Worm (Caenorhabditis elegans) whole organism, L4/young adult: ENCODE results near the gene F41H10.4.

Source experiments
- W03F9.2 ChIP-seq: fragments of 150-350 bp; optimal IDR thresholded peaks from 2 replicates; lab custom pipeline; 2014; ENCODE audit warnings: missing biosample characterization, missing genetic modification characterization
- dao-5 ChIP-seq: sonication (generic microtip); optimal IDR thresholded peaks from 2 replicates; lab custom pipeline; 2016; ENCODE audit warnings: missing genotype, missing genetic modification characterization, moderate library complexity, missing compliant biosample characterization
- him-1 ChIP-seq: sonication (generic microtip); optimal IDR thresholded peaks from 2 replicates; lab custom pipeline; 2016; ENCODE audit warnings: missing genotype, missing genetic modification reagents, missing genetic modification characterization, missing compliant biosample characterization

DNA sequence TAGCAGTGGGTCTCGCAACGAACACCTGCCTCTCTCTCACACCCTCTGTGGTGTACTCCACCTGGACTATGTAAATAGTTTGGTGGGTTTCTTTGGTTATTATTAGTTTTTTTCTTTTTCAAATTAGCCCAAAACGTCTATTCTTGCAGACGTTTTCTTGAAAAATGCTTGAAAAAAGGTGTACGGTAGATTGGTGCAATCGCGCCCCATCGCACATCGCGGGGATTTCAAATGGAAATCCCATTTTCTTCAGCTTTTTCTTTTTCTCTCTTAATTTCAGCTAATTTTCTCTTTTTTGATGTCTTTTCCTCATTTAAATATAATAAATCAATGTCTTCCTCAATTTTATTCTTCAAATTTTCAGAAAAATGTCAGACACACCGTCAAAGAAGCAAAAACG is 10.2 kb upstream of the F41H10.4 start, which contains the start of gene Y4C6B.1:
- no peak for TF ChIP-seq him-1 (tag; lab: Kevin White, UChicago)
- no peak for TF ChIP-seq W03F9.2 (tag; lab: Kevin White, UChicago)
- TF ChIP-seq dao-5 (tag; lab: Kevin White, UChicago): no peak
